Worm (Caenorhabditis elegans) whole organism, L4 larva: ENCODE results near the gene K01A12.4.

Experiments used
- F10B5.3 ChIP-seq: sonication (generic microtip); optimal IDR thresholded peaks from 2 replicates; lab custom pipeline; 2016; ENCODE audit warnings: mild to moderate bottlenecking, missing genetic modification characterization, missing compliant biosample characterization
- Y105C5A.15 ChIP-seq: fragments of 200-800 bp; sonication (Bioruptor generic); IDR thresholded peaks from 2 replicates; pipeline ENCODE4 v1.3.6; 2022; ENCODE audit warnings: missing genetic modification characterization, missing compliant biosample characterization
- aha-1 ChIP-seq: fragments of 150-350 bp; peaks from one replicate; lab custom pipeline; 2014; ENCODE audit warnings: missing biosample characterization, missing genetic modification characterization
- ama-1 ChIP-seq: fragments of 150-350 bp; optimal IDR thresholded peaks from 2 replicates; lab custom pipeline; 2014; ENCODE audit warnings: inconsistent platforms, mixed read lengths
- ceh-82 ChIP-seq: sonication (generic microtip); optimal IDR thresholded peaks from 2 replicates; lab custom pipeline; 2017; ENCODE audit warnings: missing biosample characterization, missing genetic modification characterization
- ces-1 ChIP-seq: fragments of 150-350 bp; sonication (generic microtip); optimal IDR thresholded peaks from 4 replicates; lab custom pipeline; 2014; ENCODE audit warnings: missing biosample characterization, missing genetic modification reagents, missing genetic modification characterization
- daf-12 ChIP-seq: fragments of 150-350 bp; optimal IDR thresholded peaks from 2 replicates; lab custom pipeline; 2014; ENCODE audit warnings: missing biosample characterization, missing genetic modification reagents, missing genetic modification characterization
- dve-1 ChIP-seq: sonication (generic microtip); optimal IDR thresholded peaks from 2 replicates; lab custom pipeline; 2017; ENCODE audit warnings: antibody characterized with exemption, mild to moderate bottlenecking, missing genetic modification characterization, missing compliant biosample characterization; ENCODE audit not compliant: insufficient read depth
- fkh-10 ChIP-seq: fragments of 150-350 bp; optimal IDR thresholded peaks from 2 replicates; lab custom pipeline; 2014; ENCODE audit warnings: missing biosample characterization, missing genetic modification reagents, missing genetic modification characterization
- hlh-30 ChIP-seq: sonication (generic microtip); optimal IDR thresholded peaks from 2 replicates; lab custom pipeline; 2017; ENCODE audit warnings: antibody characterized with exemption, mild to moderate bottlenecking, missing genetic modification characterization, missing compliant biosample characterization; ENCODE audit not compliant: insufficient read depth
- lin-1 ChIP-seq: fragments of 200-800 bp; sonication (Bioruptor generic); IDR thresholded peaks from 2 replicates; pipeline ENCODE4 v1.3.6; 2022; ENCODE audit warnings: missing genetic modification reagents, missing genetic modification characterization, missing compliant biosample characterization
- madf-5 ChIP-seq, 2 experiments: fragments of 200-800 bp; sonication (Bioruptor generic); IDR thresholded peaks; 2 replicates each; pipeline ENCODE4 v1.3.6; 2022; ENCODE audit warnings: missing compliant biosample characterization in 2 of 2, missing genetic modification characterization in 2 of 2
- nhr-102 ChIP-seq: sonication (generic microtip); optimal IDR thresholded peaks from 2 replicates; lab custom pipeline; 2016; ENCODE audit warnings: mild to moderate bottlenecking, missing genetic modification characterization, moderate library complexity, missing compliant biosample characterization
- php-3 ChIP-seq: fragments of 200-800 bp; sonication (Bioruptor generic); IDR thresholded peaks from 2 replicates; pipeline ENCODE4 v1.3.6; 2022; ENCODE audit warnings: missing genetic modification reagents, missing genetic modification characterization, missing compliant biosample characterization
- rbr-2 ChIP-seq: sonication (generic microtip); optimal IDR thresholded peaks from 2 replicates; lab custom pipeline; 2016; ENCODE audit warnings: missing genotype, missing genetic modification characterization, missing compliant biosample characterization
- snpc-1.2 ChIP-seq: fragments of 200-800 bp; sonication (Bioruptor generic); IDR thresholded peaks from 2 replicates; pipeline ENCODE4 v1.3.6; 2022; ENCODE audit warnings: missing genetic modification reagents, missing genetic modification characterization, missing compliant biosample characterization

Gene K01A12.4

ce11 chrX:8656019-8656418, 45.3 kb downstream of the K01A12.4 start:
- peak; percentile 71 for TF ChIP-seq aha-1 (tag; lab: Kevin White, UChicago)
- TF ChIP-seq dve-1 (tag; lab: Kevin White, UChicago): no peak

- TF ChIP-seq nhr-102 (tag; lab: Kevin White, UChicago) (no peak), rbr-2 (tag; lab: Kevin White, UChicago) (no peak), Y105C5A.15 (GFP tag; lab: Robert Waterston, UW) (no peak), ces-1 (GFP tag; lab: Kevin White, UChicago) (peak; percentile 4), php-3 (GFP tag; lab: Robert Waterston, UW) (no peak), ceh-82 (no peak), F10B5.3 (tag; lab: Kevin White, UChicago) (no peak)
Measured at ce11 chrX:8659521-8659920, 48.8 kb downstream of the K01A12.4 start.

ce11 chrX:8660319-8660718, 49.6 kb downstream of the K01A12.4 start, which contains the start of gene rig-1:
Gene rig-1 (plus strand): TSS chrX:8660619.
- TF ChIP-seq hlh-30: no peak
- TF ChIP-seq aha-1 (tag; lab: Kevin White, UChicago): no peak
- no peak for TF ChIP-seq daf-12
- no peak for TF ChIP-seq madf-5 (GFP tag; IDR thresholded peaks at IDR 0.05; lab: Robert Waterston, UW)
- TF ChIP-seq lin-1 (GFP tag; lab: Robert Waterston, UW): no peak

ce11 chrX:8660909-8661308, 50.2 kb downstream of the K01A12.4 start:
- no peak for TF ChIP-seq fkh-10 (GFP tag; lab: Kevin White, UChicago)
- peak; percentile 17 for TF ChIP-seq aha-1 (tag; lab: Kevin White, UChicago)
- TF ChIP-seq ceh-82: no peak
- no peak for TF ChIP-seq ama-1 (lab: Kevin White, UChicago)
- no peak for TF ChIP-seq snpc-1.2 (GFP tag; lab: Robert Waterston, UW)
